Fruit fly (Drosophila melanogaster): ENCODE data around the gene BI-1.

BI-1 gene

dm6 chr3L:8303912-8304311 is 4.8 kb downstream of the BI-1 start, which contains the start of the genes CG7194 and Sbp2 (continued):
- TF ChIP-seq CG4328 (GFP tag; optimal IDR thresholded peaks at IDR 0.05) (no peak), CG15269 (tag; optimal IDR thresholded peaks at IDR 0.05) (no peak), dpn (GFP tag; optimal IDR thresholded peaks at IDR 0.05) (no peak), kay (GFP tag; optimal IDR thresholded peaks at IDR 0.05) (no peak), stc (GFP tag; IDR thresholded peaks at IDR 0.05) (no peak), pros (GFP tag; optimal IDR thresholded peaks at IDR 0.05) (no peak), HmgZ (tag; optimal IDR thresholded peaks at IDR 0.05) (no peak), danr (GFP tag; IDR thresholded peaks at IDR 0.05) (no peak), eyg (GFP tag; optimal IDR thresholded peaks at IDR 0.05) (no peak), CG9797 (GFP tag; optimal IDR thresholded peaks at IDR 0.05) (no peak), ap (GFP tag; IDR thresholded peaks at IDR 0.05) (no peak), tin (GFP tag; optimal IDR thresholded peaks at IDR 0.05) (no peak), ttk (GFP tag; IDR thresholded peaks at IDR 0.05) (no peak), sug (tag; optimal IDR thresholded peaks at IDR 0.05) (no peak), chn (GFP tag; optimal IDR thresholded peaks at IDR 0.05) (no peak), ci (GFP tag; IDR thresholded peaks at IDR 0.05) (no peak), mam (GFP tag; optimal IDR thresholded peaks at IDR 0.05) (no peak), pzg (GFP tag; optimal IDR thresholded peaks at IDR 0.05) (peak; percentile 28), Med (GFP tag) (peak; percentile 38), jing (GFP tag; optimal IDR thresholded peaks at IDR 0.05) (no peak), grau (tag; optimal IDR thresholded peaks at IDR 0.05) (no peak), Neu2 (GFP tag; optimal IDR thresholded peaks at IDR 0.05; ENCODE audit: borderline replicate concordance) (no peak), da (GFP tag; optimal IDR thresholded peaks at IDR 0.05) (no peak), CG11696 (GFP tag; IDR thresholded peaks at IDR 0.05) (no peak), Aef1 (GFP tag; IDR thresholded peaks at IDR 0.05) (no peak), CG10959 (GFP tag; IDR thresholded peaks at IDR 0.05) (no peak), CG4360 (GFP tag; IDR thresholded peaks at IDR 0.05) (peak; percentile 39), tna (GFP tag; IDR thresholded peaks at IDR 0.05; ENCODE audit: partially characterized antibody) (no peak), ato (GFP tag; IDR thresholded peaks at IDR 0.05; ENCODE audit: partially characterized antibody) (no peak), kni (GFP tag; optimal IDR thresholded peaks at IDR 0.05) (no peak), HLH3B (GFP tag; IDR thresholded peaks at IDR 0.05) (no peak), ase (GFP tag; IDR thresholded peaks at IDR 0.05) (no peak), CG2116 (GFP tag; optimal IDR thresholded peaks at IDR 0.05) (peak; percentile 17), hbn (GFP tag; IDR thresholded peaks at IDR 0.05; ENCODE audit: partially characterized antibody) (no peak), CrebB (tag; optimal IDR thresholded peaks at IDR 0.05) (no peak), Usf (GFP tag; optimal IDR thresholded peaks at IDR 0.05) (no peak), chinmo (GFP tag; IDR thresholded peaks at IDR 0.05; ENCODE audit: partially characterized antibody) (no peak), CG7928 (GFP tag; optimal IDR thresholded peaks at IDR 0.05) (no peak), klu (GFP tag; IDR thresholded peaks at IDR 0.05) (no peak), gcm2 (GFP tag; optimal IDR thresholded peaks at IDR 0.05) (no peak), Scr (GFP tag; IDR thresholded peaks at IDR 0.05; ENCODE audit: partially characterized antibody) (peak; percentile 10; the same call in 1 of the 2 replicates), CG1602 (GFP tag; optimal IDR thresholded peaks at IDR 0.05) (no peak), CG8924 (tag; optimal IDR thresholded peaks at IDR 0.05) (no peak), Ets97D (GFP tag; optimal IDR thresholded peaks at IDR 0.05) (no peak), CG10654 (GFP tag; optimal IDR thresholded peaks at IDR 0.05) (no peak), Dp (GFP tag; optimal IDR thresholded peaks at IDR 0.05) (peak; percentile 53), HmgD (GFP tag; optimal IDR thresholded peaks at IDR 0.05) (no peak), exex (tag; optimal IDR thresholded peaks at IDR 0.05) (no peak), Nf-YA (GFP tag; IDR thresholded peaks at IDR 0.05) (no peak), seq (GFP tag; IDR thresholded peaks at IDR 0.05) (no peak), CG8478 (optimal IDR thresholded peaks at IDR 0.05) (no peak), CG9437 (GFP tag; optimal IDR thresholded peaks at IDR 0.05) (peak; percentile 65), MESR4 (GFP tag; optimal IDR thresholded peaks at IDR 0.05) (peak; percentile 47)
